Worm (Caenorhabditis elegans) whole organism, L3 larva: ENCODE data around the gene cnnm-2.

Source experiments
- R02D3.7 ChIP-seq: fragments of 150-350 bp; optimal IDR thresholded peaks from 2 replicates; lab custom pipeline; 2014; ENCODE audit warnings: missing biosample characterization, missing genetic modification characterization
- ZK546.5 ChIP-seq: sonication (generic microtip); optimal IDR thresholded peaks from 2 replicates; lab custom pipeline; 2017; ENCODE audit warnings: missing biosample characterization, missing genetic modification characterization
- ama-1 ChIP-seq: fragments of 150-350 bp; optimal IDR thresholded peaks from 2 replicates; lab custom pipeline; 2018
- ceh-16 ChIP-seq: sonication (generic microtip); optimal IDR thresholded peaks from 2 replicates; lab custom pipeline; 2017; ENCODE audit warnings: missing biosample characterization, missing genetic modification characterization
- ceh-28 ChIP-seq: fragments of 150-350 bp; optimal IDR thresholded peaks from 2 replicates; lab custom pipeline; 2014; ENCODE audit warnings: missing biosample characterization, missing genetic modification reagents, missing genetic modification characterization
- ceh-82 ChIP-seq: fragments of 150-350 bp; optimal IDR thresholded peaks from 2 replicates; lab custom pipeline; 2014; ENCODE audit warnings: missing biosample characterization, missing genetic modification characterization
- ceh-9 ChIP-seq: sonication (generic microtip); optimal IDR thresholded peaks from 2 replicates; lab custom pipeline; 2018; ENCODE audit warnings: missing biosample characterization, missing genetic modification characterization
- daf-12 ChIP-seq: fragments of 150-350 bp; optimal IDR thresholded peaks from 2 replicates; lab custom pipeline; 2014; ENCODE audit warnings: missing biosample characterization, missing genetic modification reagents, missing genetic modification characterization
- egl-5 ChIP-seq: fragments of 150-350 bp; optimal IDR thresholded peaks from 2 replicates; lab custom pipeline; 2017; ENCODE audit warnings: missing biosample characterization, missing genetic modification reagents, missing genetic modification characterization, inconsistent platforms
- elt-2 ChIP-seq: sonication (generic microtip); optimal IDR thresholded peaks from 2 replicates; lab custom pipeline; 2016; ENCODE audit warnings: missing genetic modification reagents, mild to moderate bottlenecking, missing genetic modification characterization, missing compliant biosample characterization
- elt-3 ChIP-seq, 3 experiments: fragments of 150-350 bp in 1 of 3; sonication (generic microtip) in 2 of 3; optimal IDR thresholded peaks; 2 replicates in 2 of 3; 4 replicates in 1 of 3; lab custom pipeline; 2014 to 2017; ENCODE audit warnings: missing biosample characterization in 3 of 3, missing genetic modification characterization in 3 of 3
- eor-1 ChIP-seq, 2 experiments: fragments of 150-350 bp; optimal IDR thresholded peaks; 2 replicates each; lab custom pipeline; 2014 to 2018; ENCODE audit warnings: missing biosample characterization in 2 of 2, missing genetic modification characterization in 2 of 2
- fkh-10 ChIP-seq: sonication (generic microtip); optimal IDR thresholded peaks from 2 replicates; lab custom pipeline; 2017; ENCODE audit warnings: missing biosample characterization, missing genetic modification reagents, missing genetic modification characterization
- fkh-2 ChIP-seq: fragments of 150-350 bp; optimal IDR thresholded peaks from 2 replicates; lab custom pipeline; 2014; ENCODE audit warnings: missing biosample characterization, missing genetic modification reagents, missing genetic modification characterization
- fos-1 ChIP-seq: fragments of 150-350 bp; optimal IDR thresholded peaks from 2 replicates; lab custom pipeline; 2014; ENCODE audit warnings: missing biosample characterization, missing genetic modification characterization
- hmg-11 ChIP-seq: sonication (generic microtip); optimal IDR thresholded peaks from 2 replicates; lab custom pipeline; 2016; ENCODE audit warnings: missing genetic modification characterization, missing compliant biosample characterization
- jun-1 ChIP-seq: fragments of 150-350 bp; optimal IDR thresholded peaks from 2 replicates; lab custom pipeline; 2014; ENCODE audit warnings: missing biosample characterization, missing genetic modification reagents, missing genetic modification characterization
- lin-39 ChIP-seq: fragments of 150-350 bp; optimal IDR thresholded peaks from 2 replicates; lab custom pipeline; 2018; ENCODE audit warnings: missing biosample characterization, missing genetic modification reagents, missing genetic modification characterization
- mdl-1 ChIP-seq: fragments of 150-350 bp; optimal IDR thresholded peaks from 2 replicates; lab custom pipeline; 2014; ENCODE audit warnings: missing biosample characterization, missing genetic modification characterization
- mml-1 ChIP-seq: fragments of 150-350 bp; sonication (generic microtip); optimal IDR thresholded peaks from 3 replicates; lab custom pipeline; 2014; ENCODE audit warnings: missing biosample characterization, missing genetic modification characterization
- nfya-1 ChIP-seq: sonication (generic microtip); optimal IDR thresholded peaks from 2 replicates; lab custom pipeline; 2017; ENCODE audit warnings: missing genetic modification characterization, mild to moderate bottlenecking, missing compliant biosample characterization, antibody characterized with exemption, moderate library complexity; ENCODE audit not compliant: insufficient read depth
- nhr-11 ChIP-seq: fragments of 150-350 bp; optimal IDR thresholded peaks from 2 replicates; lab custom pipeline; 2014; ENCODE audit warnings: missing biosample characterization, missing genetic modification characterization
- nhr-12 ChIP-seq: fragments of 150-350 bp; optimal IDR thresholded peaks from 2 replicates; lab custom pipeline; 2014; ENCODE audit warnings: missing biosample characterization, missing genetic modification characterization
- nhr-237 ChIP-seq: fragments of 150-350 bp; optimal IDR thresholded peaks from 2 replicates; lab custom pipeline; 2014; ENCODE audit warnings: missing biosample characterization, missing genetic modification characterization
- nhr-25 ChIP-seq: sonication (generic microtip); optimal IDR thresholded peaks from 2 replicates; lab custom pipeline; 2017; ENCODE audit warnings: missing biosample characterization, missing genetic modification characterization
- nhr-43 ChIP-seq: sonication (generic microtip); optimal IDR thresholded peaks from 2 replicates; lab custom pipeline; 2016; ENCODE audit warnings: mild to moderate bottlenecking, missing genetic modification characterization, missing compliant biosample characterization; ENCODE audit not compliant: poor library complexity, severe bottlenecking
- nhr-67 ChIP-seq: fragments of 150-350 bp; optimal IDR thresholded peaks from 2 replicates; lab custom pipeline; 2014; ENCODE audit warnings: missing biosample characterization, missing genetic modification characterization
- nhr-76 ChIP-seq: fragments of 150-350 bp; sonication (generic microtip); optimal IDR thresholded peaks from 5 replicates; lab custom pipeline; 2014; ENCODE audit warnings: missing biosample characterization, missing genetic modification characterization
- nhr-77 ChIP-seq: fragments of 150-350 bp; optimal IDR thresholded peaks from 2 replicates; lab custom pipeline; 2014; ENCODE audit warnings: missing biosample characterization, missing genetic modification characterization
- pha-4 ChIP-seq: fragments of 150-350 bp; optimal IDR thresholded peaks from 2 replicates; lab custom pipeline; 2014; ENCODE audit warnings: missing biosample characterization, missing genetic modification reagents, missing genetic modification characterization
- sea-2 ChIP-seq: fragments of 150-350 bp; sonication (generic microtip); optimal IDR thresholded peaks from 4 replicates; lab custom pipeline; 2014; ENCODE audit warnings: missing biosample characterization, missing genetic modification reagents, missing genetic modification characterization
- skn-1 ChIP-seq: fragments of 150-350 bp; optimal IDR thresholded peaks from 2 replicates; lab custom pipeline; 2014; ENCODE audit warnings: missing biosample characterization, missing genetic modification characterization
- tbx-2 ChIP-seq: sonication (generic microtip); optimal IDR thresholded peaks from 2 replicates; lab custom pipeline; 2016; ENCODE audit warnings: mild to moderate bottlenecking, missing genetic modification characterization, missing compliant biosample characterization
- unc-62 ChIP-seq: fragments of 150-350 bp; sonication (generic microtip); optimal IDR thresholded peaks from 4 replicates; lab custom pipeline; 2014; ENCODE audit warnings: missing biosample characterization, missing genetic modification reagents, missing genetic modification characterization
- zag-1 ChIP-seq: fragments of 150-350 bp; optimal IDR thresholded peaks from 2 replicates; lab custom pipeline; 2014; ENCODE audit warnings: missing biosample characterization, missing genetic modification characterization
- ztf-4 ChIP-seq: fragments of 150-350 bp; optimal IDR thresholded peaks from 2 replicates; lab custom pipeline; 2014; ENCODE audit warnings: missing biosample characterization, missing genetic modification characterization

cnnm-2 gene

DNA sequence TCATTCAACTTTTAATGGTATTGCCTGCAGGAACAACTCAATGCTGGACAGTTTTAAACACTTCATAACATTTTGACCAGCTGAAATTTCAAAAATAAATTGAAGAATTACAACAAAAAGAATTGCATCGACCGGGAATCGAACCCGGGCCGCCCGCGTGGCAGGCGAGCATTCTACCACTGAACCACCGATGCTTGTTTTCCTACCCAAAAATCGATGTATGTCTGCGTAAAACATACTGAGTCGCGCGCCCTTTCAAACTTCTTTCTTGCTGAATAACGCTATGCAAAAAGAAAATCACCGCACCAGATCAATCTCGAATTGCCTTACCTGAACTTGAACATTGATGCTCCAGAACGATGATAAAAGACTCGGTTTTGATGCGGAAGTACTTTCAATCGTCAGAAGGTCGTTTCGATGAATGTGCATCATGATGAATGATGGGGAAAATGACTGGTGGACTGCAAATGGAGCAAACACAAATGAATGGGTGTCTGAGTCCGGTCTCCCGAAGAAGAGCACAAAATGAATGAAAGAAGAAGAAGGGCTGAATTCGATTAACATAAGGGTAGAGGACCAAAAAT, 15.1 kb upstream of the cnnm-2 start, which contains the start of gene R04E5.7:
TSS of gene R04E5.7 (minus strand) at position 564 of the 584 bp plus-strand sequence.
- TF ChIP-seq mml-1 (tag; lab: Kevin White, UChicago) (no peak), ZK546.5 (no peak), daf-12 (tag; lab: Kevin White, UChicago) (no peak), nfya-1 (tag; lab: Kevin White, UChicago) (peak; percentile 17), fkh-2 (tag; lab: Kevin White, UChicago) (no peak), ceh-9 (no peak), nhr-43 (tag; lab: Kevin White, UChicago) (peak; percentile 11), pha-4 (tag; lab: Kevin White, UChicago) (peak; percentile 15), sea-2 (GFP tag; lab: Kevin White, UChicago) (no peak), ama-1 (lab: Kevin White, UChicago) (peak; percentile 5), nhr-67 (tag; lab: Kevin White, UChicago) (no peak), nhr-12 (tag; lab: Kevin White, UChicago) (no peak), hmg-11 (tag; lab: Kevin White, UChicago) (peak; percentile 13), elt-2 (tag; lab: Kevin White, UChicago) (peak; percentile 37), nhr-25 (tag; lab: Kevin White, UChicago) (no peak), unc-62 (GFP tag; lab: Kevin White, UChicago) (no peak), lin-39 (tag; lab: Kevin White, UChicago) (peak; percentile 13), nhr-11 (tag; lab: Kevin White, UChicago) (no peak), ceh-28 (tag; lab: Kevin White, UChicago) (no peak), jun-1 (tag; lab: Kevin White, UChicago) (no peak), fkh-10 (GFP tag; lab: Kevin White, UChicago) (no peak), fos-1 (tag; lab: Kevin White, UChicago) (no peak), elt-3 (tag; optimal IDR thresholded peaks at IDR 0.05; lab: Kevin White, UChicago) (no peak), egl-5 (tag; lab: Kevin White, UChicago) (peak; percentile 68), tbx-2 (tag; lab: Kevin White, UChicago) (no peak), skn-1 (tag; lab: Kevin White, UChicago) (peak; percentile 2)

DNA sequence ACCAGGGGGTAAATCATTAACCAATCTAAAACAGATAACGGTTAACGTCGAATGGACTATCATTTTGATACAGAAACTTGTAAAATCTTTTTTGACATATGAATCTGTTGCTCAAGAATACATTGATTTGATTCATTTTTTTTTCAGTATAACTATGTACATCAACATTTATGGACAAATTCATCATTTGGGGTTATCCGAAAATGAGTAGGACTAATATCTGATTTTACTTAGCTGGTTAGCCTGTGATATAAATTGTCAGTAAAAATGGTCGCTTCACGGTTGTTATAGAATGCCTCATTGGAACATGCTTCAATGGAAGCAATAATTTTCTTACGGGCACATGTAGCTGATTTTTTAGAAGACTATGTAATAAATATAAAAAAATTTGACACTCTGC, 14.3 kb upstream of the cnnm-2 start:
- TF ChIP-seq tbx-2 (tag; lab: Kevin White, UChicago) (no peak), sea-2 (GFP tag; lab: Kevin White, UChicago) (no peak), nhr-43 (tag; lab: Kevin White, UChicago) (no peak), fkh-2 (tag; lab: Kevin White, UChicago) (no peak), ceh-16 (tag; lab: Kevin White, UChicago) (no peak), ceh-28 (tag; lab: Kevin White, UChicago) (no peak), nfya-1 (tag; lab: Kevin White, UChicago) (no peak), ceh-82 (tag; lab: Kevin White, UChicago) (no peak)

DNA sequence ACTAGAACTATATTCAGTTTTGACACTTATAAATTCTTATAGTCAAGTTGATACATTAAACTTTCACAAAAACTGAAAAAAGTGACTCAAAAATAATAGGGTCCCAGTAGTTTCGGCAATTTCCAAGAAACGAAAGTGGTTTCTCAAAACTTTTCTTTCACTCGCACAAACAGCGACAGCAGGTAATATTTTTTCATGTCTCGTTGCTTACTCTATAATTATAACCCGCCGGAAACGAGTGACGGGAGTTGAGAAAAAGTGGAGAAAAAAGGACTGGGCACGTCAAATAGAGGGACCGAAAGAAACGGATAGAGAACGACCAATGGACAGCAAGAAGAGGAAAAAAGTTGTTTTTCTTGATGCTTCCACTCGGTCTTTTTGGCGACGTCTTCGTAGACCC, 12.0 kb upstream of the cnnm-2 start:
- peak; percentile 21 for TF ChIP-seq lin-39 (tag; lab: Kevin White, UChicago)
- no peak for TF ChIP-seq nhr-77
- TF ChIP-seq nfya-1 (tag; lab: Kevin White, UChicago) = peak; percentile 39
- no peak for TF ChIP-seq sea-2 (GFP tag; lab: Kevin White, UChicago)
- peak; percentile 23 for TF ChIP-seq hmg-11 (tag; lab: Kevin White, UChicago)
- no peak for TF ChIP-seq eor-1 (tag; optimal IDR thresholded peaks at IDR 0.05; lab: Kevin White, UChicago)
- TF ChIP-seq ztf-4 (tag; lab: Kevin White, UChicago) = no peak
- TF ChIP-seq ceh-28 (tag; lab: Kevin White, UChicago) = no peak
- no peak for TF ChIP-seq zag-1 (tag; lab: Kevin White, UChicago)
- TF ChIP-seq jun-1 (tag; lab: Kevin White, UChicago) = no peak
- TF ChIP-seq mdl-1 = no peak

DNA sequence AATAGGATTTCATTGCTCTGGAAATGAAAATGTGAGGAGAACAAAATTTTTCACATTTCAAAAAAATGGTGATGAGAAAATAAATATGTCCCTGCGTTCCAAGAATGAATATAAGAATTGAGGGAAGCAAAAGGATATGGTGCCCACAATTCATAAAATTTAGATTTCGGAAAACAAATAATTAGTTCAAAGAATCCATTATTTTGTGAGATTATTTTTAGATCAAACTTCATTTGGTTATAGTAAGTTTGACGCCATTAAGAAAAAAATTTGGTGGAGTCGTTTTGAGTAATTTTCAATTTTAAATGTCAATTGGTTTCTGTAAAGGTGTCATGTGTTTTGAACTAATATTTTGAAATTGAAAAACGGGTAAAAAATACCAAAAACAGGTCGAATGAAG, 11.6 kb upstream of the cnnm-2 start:
- no peak for TF ChIP-seq hmg-11 (tag; lab: Kevin White, UChicago)
- TF ChIP-seq daf-12 (tag; lab: Kevin White, UChicago) = no peak
- no peak for TF ChIP-seq nhr-76 (tag; lab: Kevin White, UChicago)
- no peak for TF ChIP-seq nhr-12 (tag; lab: Kevin White, UChicago)
- TF ChIP-seq R02D3.7 (tag; lab: Kevin White, UChicago) = no peak
- TF ChIP-seq sea-2 (GFP tag; lab: Kevin White, UChicago) = no peak
- TF ChIP-seq nhr-237 (tag; lab: Kevin White, UChicago) = no peak
- TF ChIP-seq jun-1 (tag; lab: Kevin White, UChicago) = no peak
- TF ChIP-seq nfya-1 (tag; lab: Kevin White, UChicago) = no peak
- no peak for TF ChIP-seq nhr-11 (tag; lab: Kevin White, UChicago)
